Worm (Caenorhabditis elegans) whole organism, young adult: ENCODE measurements around the gene Y67A10A.11.

Experiments
- C17E4.6 ChIP-seq: fragments of 200-800 bp; sonication (Bioruptor generic); IDR thresholded peaks from 2 replicates; pipeline ENCODE4 v1.3.6; 2022; ENCODE audit warnings: missing genetic modification reagents, missing genetic modification characterization, missing compliant biosample characterization
- F22D6.2 ChIP-seq: sonication (generic microtip); optimal IDR thresholded peaks from 2 replicates; lab custom pipeline; 2016; ENCODE audit warnings: mild to moderate bottlenecking, missing genetic modification characterization, missing compliant biosample characterization
- F23B12.7 ChIP-seq: sonication (generic microtip); optimal IDR thresholded peaks from 2 replicates; lab custom pipeline; 2017; ENCODE audit warnings: missing genetic modification characterization, mild to moderate bottlenecking, missing compliant biosample characterization, antibody characterized with exemption, moderate library complexity; ENCODE audit not compliant: insufficient read depth
- F37B4.10 ChIP-seq: fragments of 200-800 bp; sonication (Bioruptor generic); IDR thresholded peaks from 2 replicates; pipeline ENCODE4 v1.3.6; 2022; ENCODE audit warnings: missing genetic modification characterization, missing compliant biosample characterization
- F52B5.7 ChIP-seq: sonication (generic microtip); optimal IDR thresholded peaks from 2 replicates; lab custom pipeline; 2016; ENCODE audit warnings: mild to moderate bottlenecking, missing genetic modification characterization, missing compliant biosample characterization
- F55B11.4 ChIP-seq: sonication (generic microtip); optimal IDR thresholded peaks from 2 replicates; lab custom pipeline; 2016; ENCODE audit warnings: missing compliant biosample characterization, missing genetic modification characterization, borderline replicate concordance; ENCODE audit not compliant: insufficient read depth
- T26A5.8 ChIP-seq: sonication (generic microtip); optimal IDR thresholded peaks from 2 replicates; lab custom pipeline; 2016; ENCODE audit warnings: missing genetic modification characterization, missing compliant biosample characterization
- Y53G8AR.9 ChIP-seq: fragments of 200-800 bp; sonication (Bioruptor generic); conservative IDR thresholded peaks from 2 replicates; pipeline ENCODE4 v1.3.6; 2022; ENCODE audit warnings: missing genetic modification reagents, missing genetic modification characterization, missing compliant biosample characterization
- Y95B8A.8 ChIP-seq: fragments of 200-800 bp; sonication (Bioruptor generic); IDR thresholded peaks from 2 replicates; pipeline ENCODE4 v1.3.6; 2022; ENCODE audit warnings: missing genetic modification reagents, missing genetic modification characterization, missing compliant biosample characterization
- ZK185.1 ChIP-seq: sonication (generic microtip); optimal IDR thresholded peaks from 2 replicates; lab custom pipeline; 2016; ENCODE audit warnings: mild to moderate bottlenecking, missing genetic modification characterization, missing compliant biosample characterization; ENCODE audit not compliant: poor library complexity, severe bottlenecking
- akir-1 ChIP-seq: fragments of 200-800 bp; sonication (Bioruptor generic); optimal IDR thresholded peaks from 2 replicates; lab custom pipeline; 2018; ENCODE audit warnings: mild to moderate bottlenecking, missing genetic modification characterization, moderate library complexity, missing compliant biosample characterization
- aptf-2 ChIP-seq: fragments of 200-800 bp; sonication (Bioruptor generic); conservative IDR thresholded peaks from 2 replicates; pipeline ENCODE4 v1.3.6; 2022; ENCODE audit warnings: missing genetic modification reagents, missing genetic modification characterization, missing compliant biosample characterization
- attf-3 ChIP-seq: fragments of 200-800 bp; sonication (Bioruptor generic); conservative IDR thresholded peaks from 2 replicates; pipeline ENCODE4 v1.3.6; 2022; ENCODE audit warnings: missing genetic modification reagents, missing genetic modification characterization, missing compliant biosample characterization
- attf-6 ChIP-seq: fragments of 200-800 bp; sonication (Bioruptor generic); IDR thresholded peaks from 2 replicates; pipeline ENCODE4 v1.3.6; 2022; ENCODE audit warnings: missing genetic modification reagents, missing genetic modification characterization, missing compliant biosample characterization
- ceh-58 ChIP-seq: fragments of 200-800 bp; sonication (Bioruptor generic); IDR thresholded peaks from 2 replicates; pipeline ENCODE4 v1.3.6; 2022; ENCODE audit warnings: missing genetic modification characterization, missing compliant biosample characterization
- fkh-3 ChIP-seq: sonication (generic microtip); optimal IDR thresholded peaks from 2 replicates; lab custom pipeline; 2016; ENCODE audit warnings: mild to moderate bottlenecking, missing genetic modification characterization, missing compliant biosample characterization
- hmg-20 ChIP-seq: fragments of 200-800 bp; sonication (Bioruptor generic); IDR thresholded peaks from 2 replicates; pipeline ENCODE4 v1.3.6; 2022; ENCODE audit warnings: missing genetic modification reagents, missing genetic modification characterization, missing compliant biosample characterization
- hrde-1 ChIP-seq: sonication (generic microtip); optimal IDR thresholded peaks from 2 replicates; lab custom pipeline; 2016; ENCODE audit warnings: missing genetic modification characterization, mild to moderate bottlenecking, missing compliant biosample characterization, moderate library complexity, missing genotype, missing genetic modification reagents, borderline replicate concordance
- hsf-1 ChIP-seq: fragments of 200-800 bp; sonication (Bioruptor generic); IDR thresholded peaks from 2 replicates; pipeline ENCODE4 v1.3.6; 2022; ENCODE audit warnings: missing genetic modification reagents, missing genetic modification characterization, missing compliant biosample characterization
- lin-26 ChIP-seq: fragments of 200-800 bp; sonication (Bioruptor generic); IDR thresholded peaks from 2 replicates; pipeline ENCODE4 v1.3.6; 2022; ENCODE audit warnings: missing genetic modification reagents, missing genetic modification characterization, missing compliant biosample characterization
- lsy-27 ChIP-seq: sonication (generic microtip); optimal IDR thresholded peaks from 2 replicates; lab custom pipeline; 2017; ENCODE audit warnings: missing genetic modification characterization, mild to moderate bottlenecking, missing compliant biosample characterization, antibody characterized with exemption, missing genotype, borderline replicate concordance; ENCODE audit not compliant: insufficient read depth
- madf-10 ChIP-seq: sonication (generic microtip); optimal IDR thresholded peaks from 2 replicates; lab custom pipeline; 2016; ENCODE audit warnings: mild to moderate bottlenecking, missing genetic modification characterization, missing compliant biosample characterization
- mcd-1 ChIP-seq: fragments of 200-800 bp; sonication (Bioruptor generic); IDR thresholded peaks from 2 replicates; pipeline ENCODE4 v1.3.6; 2022; ENCODE audit warnings: missing genetic modification reagents, missing genetic modification characterization, missing compliant biosample characterization
- mes-4 ChIP-seq: sonication (generic microtip); optimal IDR thresholded peaks from 2 replicates; lab custom pipeline; 2016; ENCODE audit warnings: missing genotype, missing genetic modification characterization, missing compliant biosample characterization
- nfya-1 ChIP-seq: sonication (generic microtip); optimal IDR thresholded peaks from 2 replicates; lab custom pipeline; 2017; ENCODE audit warnings: antibody characterized with exemption, missing compliant biosample characterization, missing genetic modification characterization, borderline replicate concordance; ENCODE audit not compliant: insufficient read depth
- pha-4 ChIP-seq: fragments of 150-350 bp; sonication (generic microtip); optimal IDR thresholded peaks from 2 replicates; lab custom pipeline; 2014; ENCODE audit warnings: missing biosample characterization, missing genetic modification reagents, missing genetic modification characterization
- sdz-38 ChIP-seq: sonication (generic microtip); optimal IDR thresholded peaks from 2 replicates; lab custom pipeline; 2016; ENCODE audit warnings: missing genotype, missing genetic modification characterization, missing compliant biosample characterization
- sea-2 ChIP-seq: fragments of 200-800 bp; sonication (Bioruptor generic); IDR thresholded peaks from 2 replicates; pipeline ENCODE4 v1.3.6; 2022; ENCODE audit warnings: missing genetic modification characterization, missing compliant biosample characterization
- snpc-1.1 ChIP-seq: sonication (generic microtip); optimal IDR thresholded peaks from 2 replicates; lab custom pipeline; 2017; ENCODE audit warnings: missing genetic modification characterization, mild to moderate bottlenecking, missing compliant biosample characterization, antibody characterized with exemption, moderate library complexity, missing genotype, missing genetic modification reagents; ENCODE audit not compliant: insufficient read depth
- snpc-1.3 ChIP-seq: sonication (generic microtip); optimal IDR thresholded peaks from 2 replicates; lab custom pipeline; 2017; ENCODE audit warnings: missing genetic modification characterization, mild to moderate bottlenecking, missing compliant biosample characterization, antibody characterized with exemption, moderate library complexity, missing genotype, missing genetic modification reagents; ENCODE audit not compliant: insufficient read depth
- snpc-4 ChIP-seq, 5 experiments: fragments of 150-350 bp in 1 of 5; sonication (generic microtip) in 4 of 5; optimal IDR thresholded peaks; 2 replicates each; lab custom pipeline; 2014 to 2018; ENCODE audit warnings: missing genetic modification characterization in 5 of 5, missing biosample characterization in 3 of 5, antibody characterized with exemption in 2 of 5, mild to moderate bottlenecking in 2 of 5, missing compliant biosample characterization in 2 of 5, missing genotype in 2 of 5, moderate library complexity in 2 of 5, missing genetic modification reagents in 1 of 5
- tlf-1 ChIP-seq: fragments of 200-800 bp; sonication (Bioruptor generic); optimal IDR thresholded peaks from 2 replicates; lab custom pipeline; 2018; ENCODE audit warnings: mild to moderate bottlenecking, missing genetic modification characterization, missing compliant biosample characterization
- unc-130 ChIP-seq: sonication (generic microtip); optimal IDR thresholded peaks from 2 replicates; lab custom pipeline; 2016; ENCODE audit warnings: missing genetic modification reagents, missing genetic modification characterization, missing compliant biosample characterization
- unc-62 ChIP-seq: fragments of 150-350 bp; optimal IDR thresholded peaks from 2 replicates; lab custom pipeline; 2014; ENCODE audit warnings: missing biosample characterization, missing genetic modification reagents, missing genetic modification characterization

Gene Y67A10A.11

ce11 chrIV:14305813-14306212 is 33.9 kb upstream of the Y67A10A.11 start:
- TF ChIP-seq snpc-4 (GFP tag; optimal IDR thresholded peaks at IDR 0.05; lab: Kevin White, UChicago) = no peak
- peak in 2 of 4 experiments; percentile 41 to 49 for TF ChIP-seq snpc-4 (tag; optimal IDR thresholded peaks at IDR 0.05; lab: Kevin White, UChicago)
- TF ChIP-seq sea-2 = no peak

- TF ChIP-seq attf-6 (GFP tag; lab: Robert Waterston, UW) = peak; percentile 85
- TF ChIP-seq snpc-4 (GFP tag; optimal IDR thresholded peaks at IDR 0.05; lab: Kevin White, UChicago) = peak; percentile 55
- peak; percentile 70 to 95 (median 78) for TF ChIP-seq snpc-4 (tag; optimal IDR thresholded peaks at IDR 0.05; lab: Kevin White, UChicago)
- peak; percentile 66 for TF ChIP-seq snpc-1.1 (tag; lab: Kevin White, UChicago)
- TF ChIP-seq, all 124 proteins: peak for 3; not testable (repeated sequence) for 121
These were observed 32.3 kb upstream of the Y67A10A.11 start for ce11 chrIV:14307381-14307999.

- no peak for TF ChIP-seq ceh-58 (GFP tag; lab: Robert Waterston, UW)
- no peak for TF ChIP-seq lsy-27
- peak; percentile 62; the same call in 1 of the 2 replicates for TF ChIP-seq attf-6 (GFP tag; lab: Robert Waterston, UW)
- no peak for TF ChIP-seq snpc-4 (GFP tag; optimal IDR thresholded peaks at IDR 0.05; lab: Kevin White, UChicago)
- TF ChIP-seq snpc-4 (tag; optimal IDR thresholded peaks at IDR 0.05; lab: Kevin White, UChicago) = peak in 2 of 4 experiments; percentile 24 to 69
These were observed 21.7 kb upstream of the Y67A10A.11 start for ce11 chrIV:14318054-14318453.

ce11 chrIV:14321655-14322054 is 18.1 kb upstream of the Y67A10A.11 start, which contains the start of gene fbxa-126:
Gene fbxa-126 (minus strand): TSS chrIV:14321755.
- TF ChIP-seq F22D6.2 (no peak), lsy-27 (no peak), unc-62 (GFP tag; lab: Kevin White, UChicago) (no peak)

ce11 chrIV:14326283-14326682 is 13.5 kb upstream of the Y67A10A.11 start, which contains the start of gene fbxa-83:
Gene fbxa-83 (minus strand): TSS chrIV:14326383.
- TF ChIP-seq fkh-3 = no peak
- TF ChIP-seq snpc-1.3 = no peak
- no peak for TF ChIP-seq hsf-1 (GFP tag; lab: Robert Waterston, UW)
- TF ChIP-seq ZK185.1 (tag; lab: Kevin White, UChicago) = no peak
- no peak for TF ChIP-seq unc-130 (GFP tag; lab: Kevin White, UChicago)
- no peak for TF ChIP-seq C17E4.6 (GFP tag; lab: Robert Waterston, UW)
- no peak for TF ChIP-seq hrde-1 (tag; lab: Kevin White, UChicago)
- no peak for TF ChIP-seq T26A5.8

- peak; percentile 65 for TF ChIP-seq tlf-1 (GFP tag; lab: Kevin White, UChicago)
- no peak for TF ChIP-seq aptf-2
- no peak for TF ChIP-seq F55B11.4
- TF ChIP-seq F52B5.7 = peak; percentile 57
- TF ChIP-seq F37B4.10 (GFP tag; lab: Robert Waterston, UW) = no peak
- TF ChIP-seq Y53G8AR.9 (GFP tag; lab: Robert Waterston, UW) = peak; percentile 90
- peak; percentile 58 for TF ChIP-seq attf-3 (GFP tag; lab: Robert Waterston, UW)
- TF ChIP-seq lin-26 (GFP tag; lab: Robert Waterston, UW) = peak; percentile 98
- no peak for TF ChIP-seq akir-1 (GFP tag; lab: Kevin White, UChicago)
- TF ChIP-seq unc-130 (GFP tag; lab: Kevin White, UChicago) = peak; percentile 33
- TF ChIP-seq hmg-20 (GFP tag; lab: Robert Waterston, UW) = peak; percentile 80
- no peak for TF ChIP-seq unc-62 (GFP tag; lab: Kevin White, UChicago)
- peak; percentile 71 for TF ChIP-seq mes-4
- TF ChIP-seq mcd-1 (GFP tag; lab: Robert Waterston, UW) = peak; percentile 87
- peak; percentile 65 for TF ChIP-seq madf-10
- peak; percentile 100 for TF ChIP-seq attf-6 (GFP tag; lab: Robert Waterston, UW)
- no peak for TF ChIP-seq pha-4
- TF ChIP-seq Y95B8A.8 = peak; percentile 91; the same call in 1 of the 2 replicates
- no peak for TF ChIP-seq nfya-1 (tag; lab: Kevin White, UChicago)
- no peak for TF ChIP-seq fkh-3
- TF ChIP-seq sdz-38 (tag; lab: Kevin White, UChicago) = no peak
- TF ChIP-seq hrde-1 (tag; lab: Kevin White, UChicago) = peak; percentile 54
- peak; percentile 18 for TF ChIP-seq F23B12.7
These were observed 13.0 kb upstream of the Y67A10A.11 start for ce11 chrIV:14326694-14327298.
